Worm (Caenorhabditis elegans) whole organism, L2 larva: ENCODE results near the gene D1053.2.

Source experiments
- F13H6.1 ChIP-seq: sonication (generic microtip); optimal IDR thresholded peaks from 2 replicates; lab custom pipeline; 2016; ENCODE audit warnings: missing genetic modification characterization, missing compliant biosample characterization
- R02D3.7 ChIP-seq: fragments of 150-350 bp; optimal IDR thresholded peaks from 2 replicates; lab custom pipeline; 2014; ENCODE audit warnings: missing biosample characterization, missing genetic modification characterization
- Y55F3AM.14 ChIP-seq: fragments of 200-800 bp; sonication (Bioruptor generic); optimal IDR thresholded peaks from 2 replicates; lab custom pipeline; 2018; ENCODE audit warnings: mild to moderate bottlenecking, missing genetic modification characterization, missing compliant biosample characterization
- ZK546.5 ChIP-seq: sonication (generic microtip); optimal IDR thresholded peaks from 2 replicates; lab custom pipeline; 2017; ENCODE audit warnings: missing biosample characterization, missing genetic modification characterization
- aly-2 ChIP-seq: fragments of 150-350 bp; optimal IDR thresholded peaks from 2 replicates; lab custom pipeline; 2014; ENCODE audit warnings: missing biosample characterization, missing genetic modification characterization
- ama-1 ChIP-seq: fragments of 150-350 bp; optimal IDR thresholded peaks from 2 replicates; lab custom pipeline; 2018; ENCODE audit warnings: inconsistent platforms
- blmp-1 ChIP-seq: sonication (generic microtip); optimal IDR thresholded peaks from 2 replicates; lab custom pipeline; 2017; ENCODE audit warnings: missing genetic modification characterization, mild to moderate bottlenecking, missing compliant biosample characterization, antibody characterized with exemption, moderate library complexity; ENCODE audit not compliant: insufficient read depth
- ceh-82 ChIP-seq: fragments of 150-350 bp; optimal IDR thresholded peaks from 2 replicates; lab custom pipeline; 2014; ENCODE audit warnings: missing biosample characterization, missing genetic modification characterization
- crh-2 ChIP-seq: sonication (generic microtip); optimal IDR thresholded peaks from 2 replicates; lab custom pipeline; 2017; ENCODE audit warnings: missing biosample characterization, missing genetic modification characterization
- dmd-4 ChIP-seq: sonication (generic microtip); optimal IDR thresholded peaks from 2 replicates; lab custom pipeline; 2017; ENCODE audit warnings: missing biosample characterization, missing genetic modification characterization
- egl-27 ChIP-seq: sonication (generic microtip); optimal IDR thresholded peaks from 3 replicates; lab custom pipeline; 2017; ENCODE audit warnings: missing biosample characterization, missing genetic modification reagents, missing genetic modification characterization
- elt-1 ChIP-seq: fragments of 150-350 bp; optimal IDR thresholded peaks from 2 replicates; lab custom pipeline; 2014; ENCODE audit warnings: missing biosample characterization, missing genetic modification characterization
- fos-1 ChIP-seq: fragments of 150-350 bp; optimal IDR thresholded peaks from 2 replicates; lab custom pipeline; 2014; ENCODE audit warnings: missing biosample characterization, missing genetic modification characterization
- gmeb-1 ChIP-seq: fragments of 150-350 bp; optimal IDR thresholded peaks from 2 replicates; lab custom pipeline; 2014; ENCODE audit warnings: missing biosample characterization, missing genetic modification characterization
- lin-11 ChIP-seq: fragments of 150-350 bp; sonication (generic microtip); optimal IDR thresholded peaks from 2 replicates; lab custom pipeline; 2014; ENCODE audit warnings: missing biosample characterization, missing genetic modification characterization, inconsistent platforms, mixed read lengths
- lin-13 ChIP-seq: fragments of 150-350 bp; optimal IDR thresholded peaks from 2 replicates; lab custom pipeline; 2014; ENCODE audit warnings: missing biosample characterization, missing genetic modification reagents, missing genetic modification characterization
- lin-39 ChIP-seq: fragments of 150-350 bp; optimal IDR thresholded peaks from 2 replicates; lab custom pipeline; 2014; ENCODE audit warnings: missing biosample characterization, missing genetic modification reagents, missing genetic modification characterization
- lsy-2 ChIP-seq, 2 experiments: fragments of 150-350 bp in 1 of 2; sonication (generic microtip) in 1 of 2; optimal IDR thresholded peaks; 2 replicates each; lab custom pipeline; 2014 to 2017; ENCODE audit warnings: missing biosample characterization in 2 of 2, missing genetic modification characterization in 2 of 2
- mab-5 ChIP-seq: fragments of 150-350 bp; optimal IDR thresholded peaks from 2 replicates; lab custom pipeline; 2014; ENCODE audit warnings: missing biosample characterization, missing genetic modification characterization
- mdl-1 ChIP-seq, 2 experiments: fragments of 150-350 bp in 1 of 2; sonication (generic microtip) in 1 of 2; optimal IDR thresholded peaks; 2 replicates each; lab custom pipeline; 2017; ENCODE audit warnings: missing biosample characterization in 2 of 2, missing genetic modification characterization in 2 of 2
- nhr-10 ChIP-seq: sonication (generic microtip); optimal IDR thresholded peaks from 2 replicates; lab custom pipeline; 2017; ENCODE audit warnings: missing biosample characterization, missing genetic modification characterization
- nhr-12 ChIP-seq: fragments of 150-350 bp; optimal IDR thresholded peaks from 2 replicates; lab custom pipeline; 2014; ENCODE audit warnings: missing biosample characterization, missing genetic modification characterization
- nhr-129 ChIP-seq: fragments of 150-350 bp; optimal IDR thresholded peaks from 2 replicates; lab custom pipeline; 2014; ENCODE audit warnings: missing biosample characterization, missing genetic modification characterization
- nhr-23 ChIP-seq: fragments of 150-350 bp; optimal IDR thresholded peaks from 2 replicates; lab custom pipeline; 2014; ENCODE audit warnings: missing biosample characterization, missing genetic modification reagents, missing genetic modification characterization
- nhr-25 ChIP-seq: fragments of 150-350 bp; sonication (generic microtip); optimal IDR thresholded peaks from 3 replicates; lab custom pipeline; 2014; ENCODE audit warnings: missing biosample characterization, missing genetic modification characterization
- nhr-6 ChIP-seq: fragments of 150-350 bp; optimal IDR thresholded peaks from 2 replicates; lab custom pipeline; 2014; ENCODE audit warnings: missing biosample characterization, missing genetic modification characterization
- nhr-77 ChIP-seq: fragments of 150-350 bp; optimal IDR thresholded peaks from 2 replicates; lab custom pipeline; 2014; ENCODE audit warnings: missing biosample characterization, missing genetic modification characterization
- peb-1 ChIP-seq: fragments of 150-350 bp; optimal IDR thresholded peaks from 2 replicates; lab custom pipeline; 2014; ENCODE audit warnings: missing biosample characterization, missing genetic modification characterization
- sem-4 ChIP-seq: fragments of 150-350 bp; optimal IDR thresholded peaks from 2 replicates; lab custom pipeline; 2014; ENCODE audit warnings: missing biosample characterization, missing genetic modification reagents, missing genetic modification characterization
- skn-1 ChIP-seq: sonication (generic microtip); optimal IDR thresholded peaks from 2 replicates; lab custom pipeline; 2017; ENCODE audit warnings: missing biosample characterization, missing genetic modification characterization
- sma-3 ChIP-seq: sonication (generic microtip); optimal IDR thresholded peaks from 2 replicates; lab custom pipeline; 2016; ENCODE audit warnings: missing genetic modification reagents, missing genetic modification characterization, missing compliant biosample characterization
- sma-9 ChIP-seq, 2 experiments: fragments of 150-350 bp in 1 of 2; sonication (generic microtip) in 1 of 2; optimal IDR thresholded peaks; 2 replicates each; lab custom pipeline; 2014 to 2016; ENCODE audit warnings: missing genetic modification characterization in 2 of 2, mild to moderate bottlenecking in 1 of 2, missing biosample characterization in 1 of 2, missing compliant biosample characterization in 1 of 2, missing genetic modification reagents in 1 of 2, moderate library complexity in 1 of 2
- unc-39 ChIP-seq: fragments of 150-350 bp; optimal IDR thresholded peaks from 2 replicates; lab custom pipeline; 2014; ENCODE audit warnings: missing biosample characterization, missing genetic modification characterization
- unc-62 ChIP-seq: fragments of 150-350 bp; optimal IDR thresholded peaks from 2 replicates; lab custom pipeline; 2014; ENCODE audit warnings: missing biosample characterization, missing genetic modification reagents, missing genetic modification characterization
- zag-1 ChIP-seq: fragments of 150-350 bp; optimal IDR thresholded peaks from 2 replicates; lab custom pipeline; 2014; ENCODE audit warnings: missing biosample characterization, missing genetic modification characterization
- ztf-11 ChIP-seq: sonication (generic microtip); optimal IDR thresholded peaks from 2 replicates; lab custom pipeline; 2017; ENCODE audit warnings: missing biosample characterization, missing genetic modification characterization
- ztf-4 ChIP-seq: fragments of 150-350 bp; optimal IDR thresholded peaks from 2 replicates; lab custom pipeline; 2014; ENCODE audit warnings: missing biosample characterization, missing genetic modification characterization

The D1053.2 gene

DNA sequence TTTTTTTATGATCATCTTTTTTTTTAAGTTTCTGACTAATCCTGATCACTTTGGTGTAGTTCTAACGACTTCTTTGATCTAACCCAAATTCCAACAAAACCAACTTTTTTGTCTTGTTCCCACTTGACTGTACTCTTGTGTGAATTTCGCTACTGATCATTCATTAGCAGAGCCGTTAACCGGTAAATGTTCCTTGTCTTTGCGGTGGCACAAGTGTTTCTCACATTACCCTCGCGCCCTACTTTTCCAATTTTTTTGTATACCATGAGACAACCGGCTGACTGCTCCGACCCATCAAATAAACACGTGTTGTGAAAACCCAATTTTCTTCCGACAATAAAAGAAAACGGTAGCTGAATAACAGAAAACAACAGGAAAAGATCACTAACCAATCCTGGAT lies 4.8 kb downstream of the D1053.2 start:
- TF ChIP-seq nhr-10 (no peak), dmd-4 (no peak), elt-1 (tag; lab: Kevin White, UChicago) (no peak), fos-1 (tag; lab: Kevin White, UChicago) (no peak), zag-1 (tag; lab: Kevin White, UChicago) (no peak), Y55F3AM.14 (GFP tag; lab: Kevin White, UChicago) (no peak)

DNA sequence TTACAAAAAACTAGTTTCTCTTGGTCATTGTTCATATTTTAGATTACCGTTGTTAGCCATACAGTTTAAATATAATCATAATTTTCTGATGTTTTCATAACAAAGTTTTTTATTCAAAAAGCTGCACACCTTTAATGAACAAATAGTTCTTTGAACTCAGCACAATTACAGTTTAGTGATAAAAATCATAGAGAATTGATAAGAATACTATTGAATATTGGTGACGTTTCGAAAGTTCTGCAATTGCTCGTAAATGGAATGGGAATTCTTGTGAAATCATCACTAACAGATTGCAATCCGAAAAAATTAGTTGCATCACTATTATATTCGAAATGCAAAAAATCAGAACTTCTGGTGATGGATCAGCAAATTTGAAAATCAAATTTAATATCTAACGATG lies 6.2 kb downstream of the D1053.2 start:
- TF ChIP-seq fos-1 (tag; lab: Kevin White, UChicago) (peak; percentile 66), mdl-1 (tag; optimal IDR thresholded peaks at IDR 0.05; lab: Kevin White, UChicago) (no peak)

ce11 chrX:11737053-11737452 lies 9.1 kb downstream of the D1053.2 start, which contains the start of gene D1053.3:
Gene D1053.3, minus strand, starts transcription at chrX:11737153.
- TF ChIP-seq R02D3.7 (tag; lab: Kevin White, UChicago) (no peak), nhr-6 (tag; lab: Kevin White, UChicago) (no peak), fos-1 (tag; lab: Kevin White, UChicago) (no peak), dmd-4 (no peak), crh-2 (tag; lab: Kevin White, UChicago) (no peak), nhr-129 (tag; lab: Kevin White, UChicago) (no peak), unc-39 (tag; lab: Kevin White, UChicago) (no peak), nhr-25 (tag; lab: Kevin White, UChicago) (no peak), lin-39 (tag; lab: Kevin White, UChicago) (no peak), nhr-77 (tag; lab: Kevin White, UChicago) (no peak), ztf-11 (tag; lab: Kevin White, UChicago) (no peak), mab-5 (no peak), gmeb-1 (tag; lab: Kevin White, UChicago) (no peak), peb-1 (tag; lab: Kevin White, UChicago) (no peak), lin-11 (tag; lab: Kevin White, UChicago) (no peak), zag-1 (tag; lab: Kevin White, UChicago) (no peak), sma-3 (GFP tag; lab: Kevin White, UChicago) (no peak), aly-2 (tag; lab: Kevin White, UChicago) (no peak)

DNA sequence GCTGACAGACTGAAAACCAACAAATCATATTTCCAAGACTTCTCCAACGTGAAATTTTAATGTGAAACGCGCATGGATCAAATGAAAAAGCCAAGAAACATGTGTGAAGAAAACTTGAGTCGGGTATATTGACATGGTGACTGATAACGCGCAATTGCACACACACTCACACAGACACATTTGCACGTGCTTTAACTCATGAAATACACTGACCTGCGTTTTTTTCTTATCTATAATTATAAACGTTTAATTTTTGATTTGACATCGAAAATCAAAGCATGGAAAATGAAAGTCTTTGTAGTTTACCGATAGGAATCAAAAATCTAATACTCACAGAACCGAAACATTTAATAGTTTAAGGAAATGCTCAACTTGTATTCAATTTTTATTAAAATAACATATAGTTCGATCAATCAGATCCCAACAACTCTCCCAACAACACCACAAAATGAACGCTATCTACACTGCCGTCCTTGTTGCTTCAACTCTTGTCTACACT lies 10.7 kb downstream of the D1053.2 start, which contains the start of gene nspa-9:
Gene nspa-9 (plus strand): TSS at position 449 of the 499 bp plus-strand sequence.
- TF ChIP-seq gmeb-1 (tag; lab: Kevin White, UChicago), result peak; percentile 31
- peak; percentile 39 to 50 for TF ChIP-seq mdl-1 (tag; optimal IDR thresholded peaks at IDR 0.05; lab: Kevin White, UChicago)
- TF ChIP-seq ztf-4 (tag; lab: Kevin White, UChicago), result no peak
- peak; percentile 90 for TF ChIP-seq fos-1 (tag; lab: Kevin White, UChicago)
- peak; percentile 45 for TF ChIP-seq crh-2 (tag; lab: Kevin White, UChicago)
- peak; percentile 39 for TF ChIP-seq F13H6.1 (tag; lab: Kevin White, UChicago)
- TF ChIP-seq egl-27, result no peak
- peak; percentile 77 for TF ChIP-seq sma-9 (GFP tag; optimal IDR thresholded peaks at IDR 0.05; lab: Kevin White, UChicago)
- TF ChIP-seq sma-9 (tag; optimal IDR thresholded peaks at IDR 0.05; lab: Kevin White, UChicago), result no peak

- no peak for TF ChIP-seq nhr-25 (tag; lab: Kevin White, UChicago)
- TF ChIP-seq blmp-1 (tag; lab: Kevin White, UChicago), result no peak
- no peak for TF ChIP-seq sem-4
- no peak for TF ChIP-seq lin-39 (tag; lab: Kevin White, UChicago)
- no peak for TF ChIP-seq lin-11 (tag; lab: Kevin White, UChicago)
- TF ChIP-seq nhr-129 (tag; lab: Kevin White, UChicago), result no peak
- no peak for TF ChIP-seq ama-1
- no peak for TF ChIP-seq fos-1 (tag; lab: Kevin White, UChicago)
- no peak for TF ChIP-seq unc-62 (GFP tag; lab: Kevin White, UChicago)
- no peak for TF ChIP-seq dmd-4
- TF ChIP-seq nhr-23 (tag; lab: Kevin White, UChicago), result no peak
- no peak for TF ChIP-seq peb-1 (tag; lab: Kevin White, UChicago)
- TF ChIP-seq lsy-2 (tag; optimal IDR thresholded peaks at IDR 0.05; lab: Kevin White, UChicago), result no peak
- no peak for TF ChIP-seq mdl-1 (tag; optimal IDR thresholded peaks at IDR 0.05; lab: Kevin White, UChicago)
- no peak for TF ChIP-seq ceh-82 (tag; lab: Kevin White, UChicago)
- TF ChIP-seq skn-1, result no peak
- TF ChIP-seq ZK546.5 (tag; lab: Kevin White, UChicago), result no peak
- TF ChIP-seq zag-1 (tag; lab: Kevin White, UChicago), result no peak
- TF ChIP-seq lin-13, result no peak
- no peak for TF ChIP-seq nhr-12 (tag; lab: Kevin White, UChicago)
These were observed 15.8 kb downstream of the D1053.2 start for ce11 chrX:11743723-11744122.
